Worm (Caenorhabditis elegans) whole organism, early embryonic: ENCODE results near the gene T05G5.5.

ENCODE experiments used
- B0310.2 ChIP-seq: sonication (generic microtip); optimal IDR thresholded peaks from 2 replicates; lab custom pipeline; 2016; ENCODE audit warnings: mild to moderate bottlenecking, missing genetic modification characterization, missing compliant biosample characterization
- ama-1 ChIP-seq: fragments of 150-350 bp; optimal IDR thresholded peaks from 2 replicates; lab custom pipeline; 2014
- ceh-13 ChIP-seq: fragments of 200-800 bp; sonication (Bioruptor generic); optimal IDR thresholded peaks from 2 replicates; lab custom pipeline; 2018; ENCODE audit warnings: mild to moderate bottlenecking, missing genetic modification characterization, missing compliant biosample characterization
- ceh-36 ChIP-seq: sonication (generic microtip); optimal IDR thresholded peaks from 2 replicates; lab custom pipeline; 2016; ENCODE audit warnings: missing genetic modification characterization, inconsistent platforms, missing compliant biosample characterization
- flt-1 ChIP-seq: fragments of 200-800 bp; sonication (Bioruptor generic); IDR thresholded peaks from 2 replicates; pipeline ENCODE4 v1.3.6; 2022; ENCODE audit warnings: missing genetic modification characterization, missing compliant biosample characterization
- hmbx-1 ChIP-seq: sonication (generic microtip); optimal IDR thresholded peaks from 2 replicates; lab custom pipeline; 2016; ENCODE audit warnings: mild to moderate bottlenecking, missing genetic modification characterization, missing compliant biosample characterization
- hmg-4 ChIP-seq: fragments of 200-800 bp; sonication (Bioruptor generic); optimal IDR thresholded peaks from 2 replicates; lab custom pipeline; 2018; ENCODE audit warnings: mild to moderate bottlenecking, missing genetic modification characterization, missing compliant biosample characterization
- hnd-1 ChIP-seq: sonication (generic microtip); optimal IDR thresholded peaks from 2 replicates; lab custom pipeline; 2016; ENCODE audit warnings: missing genetic modification characterization, missing compliant biosample characterization
- scrt-1 ChIP-seq: fragments of 200-800 bp; sonication (Bioruptor generic); IDR thresholded peaks from 2 replicates; pipeline ENCODE4 v1.3.6; 2022; ENCODE audit warnings: missing genetic modification characterization, missing compliant biosample characterization
- tbx-11 ChIP-seq: fragments of 200-800 bp; sonication (Bioruptor generic); IDR thresholded peaks from 2 replicates; pipeline ENCODE4 v1.3.6; 2022; ENCODE audit warnings: missing genetic modification characterization, missing compliant biosample characterization
- tbx-37 ChIP-seq: fragments of 200-800 bp; sonication (Bioruptor generic); conservative IDR thresholded peaks from 2 replicates; pipeline ENCODE4 v1.3.6; 2022; ENCODE audit warnings: missing genetic modification reagents, missing genetic modification characterization, missing compliant biosample characterization
- tra-4 ChIP-seq: sonication (generic microtip); optimal IDR thresholded peaks from 2 replicates; lab custom pipeline; 2017; ENCODE audit warnings: missing genetic modification characterization, missing compliant biosample characterization

DNA sequence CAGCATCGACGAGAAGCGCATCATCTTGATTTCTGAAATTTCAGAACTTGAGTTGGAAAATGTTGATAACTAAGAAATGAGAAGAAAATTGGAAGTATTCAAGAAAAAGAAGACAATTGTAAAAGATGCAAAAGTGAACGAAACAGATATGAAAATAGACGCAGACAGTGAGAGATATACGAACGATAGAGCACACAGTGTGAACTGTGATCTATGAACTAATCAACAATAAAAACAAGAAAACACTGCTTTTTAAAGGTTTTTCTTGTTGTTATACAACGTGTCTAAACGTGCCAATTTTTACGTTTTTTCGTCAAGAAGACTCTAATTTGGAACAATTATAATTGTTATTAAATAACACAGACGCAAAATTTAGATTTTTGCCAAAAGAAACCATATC, 1.6 kb upstream of the T05G5.5 start, which contains the start of gene ech-6:
- TF ChIP-seq ama-1 (lab: Kevin White, UChicago) (no peak), tbx-11 (no peak), hmbx-1 (tag; lab: Kevin White, UChicago) (no peak), hnd-1 (tag; lab: Kevin White, UChicago) (no peak), flt-1 (GFP tag; lab: Robert Waterston, UW) (no peak), ceh-36 (tag; lab: Kevin White, UChicago) (no peak), tra-4 (tag; lab: Kevin White, UChicago) (no peak), scrt-1 (GFP tag; lab: Robert Waterston, UW) (no peak), tbx-37 (GFP tag; lab: Robert Waterston, UW) (no peak), hmg-4 (GFP tag; lab: Kevin White, UChicago) (no peak), ceh-13 (GFP tag; lab: Kevin White, UChicago) (no peak), B0310.2 (no peak)
